Worm (Caenorhabditis elegans): ENCODE results near the gene F20G2.2.

- TF ChIP-seq klf-2 (GFP tag; conservative IDR thresholded peaks at IDR 0.05): no peak
- TF ChIP-seq flt-1 (GFP tag; IDR thresholded peaks at IDR 0.05): no peak
- TF ChIP-seq cog-1 (tag; optimal IDR thresholded peaks at IDR 0.05): no peak
- TF ChIP-seq ref-1 (GFP tag; conservative IDR thresholded peaks at IDR 0.05): no peak
- no peak for TF ChIP-seq ztf-29 (GFP tag; IDR thresholded peaks at IDR 0.05)
- no peak for TF ChIP-seq med-1 (GFP tag; optimal IDR thresholded peaks at IDR 0.05; ENCODE audit: insufficient read depth)
Observed at ce11 chrV:13757349-13757748, 1.1 kb upstream of the F20G2.2 start.
